Worm (Caenorhabditis elegans) whole organism, midembryonic: Measurements from ENCODE around the gene W03F8.6.

Experiments used
- cog-1 ChIP-seq: sonication (generic microtip); optimal IDR thresholded peaks from 2 replicates; lab custom pipeline; 2016; ENCODE audit warnings: missing genetic modification characterization, missing compliant biosample characterization
- flt-1 ChIP-seq: fragments of 200-800 bp; sonication (Bioruptor generic); IDR thresholded peaks from 2 replicates; pipeline ENCODE4 v1.3.6; 2022; ENCODE audit warnings: missing genetic modification characterization, missing compliant biosample characterization
- klf-2 ChIP-seq: fragments of 200-800 bp; sonication (Bioruptor generic); conservative IDR thresholded peaks from 2 replicates; pipeline ENCODE4 v1.3.6; 2022; ENCODE audit warnings: missing genetic modification reagents, missing genetic modification characterization, missing compliant biosample characterization
- ztf-23 ChIP-seq: fragments of 200-800 bp; sonication (Bioruptor generic); IDR thresholded peaks from 2 replicates; pipeline ENCODE4 v1.3.6; 2022; ENCODE audit warnings: missing genetic modification reagents, missing genetic modification characterization, missing compliant biosample characterization

- no peak for TF ChIP-seq ztf-23 (GFP tag; lab: Robert Waterston, UW)
- no peak for TF ChIP-seq klf-2 (GFP tag; lab: Robert Waterston, UW)
- no peak for TF ChIP-seq flt-1 (GFP tag; lab: Robert Waterston, UW)
- no peak for TF ChIP-seq cog-1
Measured at ce11 chrIV:5188051-5188450, 1.7 kb upstream of the W03F8.6 start.
